Worm (Caenorhabditis elegans) whole organism, L2 larva: ENCODE measurements around the gene vha-18.

Source experiments
- lin-11 ChIP-seq: fragments of 150-350 bp; sonication (generic microtip); optimal IDR thresholded peaks from 2 replicates; lab custom pipeline; 2014; ENCODE audit warnings: missing biosample characterization, missing genetic modification characterization, inconsistent platforms, mixed read lengths
- lin-39 ChIP-seq: fragments of 150-350 bp; optimal IDR thresholded peaks from 2 replicates; lab custom pipeline; 2014; ENCODE audit warnings: missing biosample characterization, missing genetic modification reagents, missing genetic modification characterization
- nhr-77 ChIP-seq: fragments of 150-350 bp; optimal IDR thresholded peaks from 2 replicates; lab custom pipeline; 2014; ENCODE audit warnings: missing biosample characterization, missing genetic modification characterization

DNA sequence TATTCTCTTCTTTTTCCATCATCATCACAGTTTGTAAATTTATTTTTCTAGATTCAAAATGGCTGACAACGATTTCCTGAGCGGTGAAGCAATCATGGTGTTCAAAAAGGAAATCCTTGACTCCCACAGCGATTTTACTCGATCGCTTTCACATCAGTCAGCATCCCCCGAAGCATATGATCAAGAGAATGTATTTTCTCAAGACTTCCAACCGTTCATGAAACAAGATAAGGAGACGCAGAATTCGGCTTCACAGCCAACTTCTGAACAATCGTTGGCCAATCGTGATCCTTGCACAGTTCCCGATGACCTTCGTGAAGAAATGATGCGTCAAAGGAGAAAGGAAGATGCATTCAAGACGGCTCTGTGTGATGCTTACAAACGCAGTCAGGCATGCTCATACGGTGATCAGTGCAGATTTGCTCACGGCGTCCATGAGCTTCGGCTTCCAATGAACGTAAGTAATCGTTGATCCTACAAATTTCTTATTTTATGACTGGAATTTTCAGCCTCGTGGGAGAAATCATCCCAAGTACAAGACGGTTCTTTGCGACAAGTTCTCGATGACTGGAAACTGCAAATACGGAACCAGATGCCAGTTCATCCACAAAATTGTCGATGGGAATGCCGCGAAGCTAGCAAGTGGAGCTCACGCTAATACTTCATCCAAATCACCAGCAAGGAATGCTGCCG, 900 bp upstream of the vha-18 start, which contains the start of gene pos-1:
- TF ChIP-seq nhr-77 (tag; lab: Kevin White, UChicago) (no peak), lin-39 (no peak), lin-11 (tag; lab: Kevin White, UChicago) (no peak)
